Fruit fly (Drosophila melanogaster): ENCODE data around the gene mura.

mura gene

DNA sequence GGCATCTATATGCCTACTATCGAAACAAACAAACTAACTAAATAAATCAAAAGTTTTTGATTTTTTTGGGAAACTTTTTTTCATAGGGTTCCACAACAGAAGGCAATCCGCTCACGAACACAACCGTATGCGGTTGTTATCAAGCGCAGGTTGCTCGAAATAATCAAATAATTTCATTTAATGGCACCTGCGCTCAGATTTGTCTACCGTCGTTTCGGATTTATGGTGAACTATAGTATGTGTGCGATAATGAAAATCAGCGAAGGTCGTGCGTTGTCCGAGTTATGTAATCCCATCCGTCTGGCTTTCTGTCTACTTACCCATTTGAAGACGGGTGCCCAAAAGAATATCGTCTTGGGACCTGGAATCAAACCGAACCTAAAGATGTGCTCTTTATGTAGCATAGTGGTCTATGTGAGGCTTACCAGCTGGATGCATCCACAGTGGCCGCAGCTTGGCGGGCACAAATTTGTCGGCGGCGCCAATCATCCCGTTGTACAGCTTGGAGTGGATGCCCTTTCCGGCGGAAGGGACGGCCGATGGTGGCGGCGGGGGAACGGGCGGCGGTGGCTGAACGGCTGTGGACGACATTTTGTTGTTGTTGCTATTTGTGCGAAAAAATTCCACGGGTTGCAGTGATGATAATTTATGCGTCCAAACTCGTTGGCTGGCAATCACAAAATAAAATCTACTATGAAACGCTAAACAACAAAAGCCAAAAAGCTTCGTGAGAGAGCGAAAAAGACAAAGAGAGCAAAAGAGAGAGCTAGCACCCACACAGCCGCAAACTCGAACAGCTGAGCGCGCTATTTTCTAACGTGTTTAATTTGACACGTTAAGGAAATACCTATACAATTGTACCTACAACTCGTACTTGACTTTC is 21.6 kb upstream of the mura start (continued):
- TF ChIP-seq CG4328 (GFP tag; optimal IDR thresholded peaks at IDR 0.05) (no peak), twi (tag; optimal IDR thresholded peaks at IDR 0.05) (no peak), pb (GFP tag; optimal IDR thresholded peaks at IDR 0.05) (no peak), CG2875 (GFP tag; optimal IDR thresholded peaks at IDR 0.05) (no peak), Med (GFP tag) (peak; percentile 80), Optix (GFP tag; IDR thresholded peaks at IDR 0.05) (no peak), pfk (GFP tag; optimal IDR thresholded peaks at IDR 0.05) (no peak), CG13123 (GFP tag; optimal IDR thresholded peaks at IDR 0.05) (no peak), CG6254 (GFP tag; optimal IDR thresholded peaks at IDR 0.05) (no peak), CG8281 (tag; optimal IDR thresholded peaks at IDR 0.05) (no peak), nmo (GFP tag; optimal IDR thresholded peaks at IDR 0.05) (no peak), CG12071 (GFP tag; optimal IDR thresholded peaks at IDR 0.05) (no peak), Taf1 (GFP tag; IDR thresholded peaks at IDR 0.05) (no peak), da (GFP tag; optimal IDR thresholded peaks at IDR 0.05) (no peak), ara (GFP tag; IDR thresholded peaks at IDR 0.05) (no peak), slp2 (GFP tag; optimal IDR thresholded peaks at IDR 0.05) (no peak), Nf-YA (GFP tag; IDR thresholded peaks at IDR 0.05) (no peak), toy (GFP tag; IDR thresholded peaks at IDR 0.05) (no peak), org-1 (GFP tag; optimal IDR thresholded peaks at IDR 0.05) (no peak), row (GFP tag; IDR thresholded peaks at IDR 0.05) (no peak), tio (GFP tag; optimal IDR thresholded peaks at IDR 0.05) (no peak), Asciz (GFP tag; optimal IDR thresholded peaks at IDR 0.05) (no peak), knrl (GFP tag; IDR thresholded peaks at IDR 0.05; ENCODE audit: partially characterized antibody) (no peak), Gug (GFP tag; IDR thresholded peaks at IDR 0.05) (no peak), lbe (GFP tag; optimal IDR thresholded peaks at IDR 0.05) (no peak), CG34376 (GFP tag; optimal IDR thresholded peaks at IDR 0.05) (peak; percentile 24), Sin3A (optimal IDR thresholded peaks at IDR 0.05) (no peak), Pdp1 (GFP tag; optimal IDR thresholded peaks at IDR 0.05) (peak in 1 of 2 experiments; percentile 96), trem (tag; optimal IDR thresholded peaks at IDR 0.05) (no peak), bab2 (GFP tag; optimal IDR thresholded peaks at IDR 0.05) (no peak), sisA (GFP tag; IDR thresholded peaks at IDR 0.05) (no peak), Drgx (GFP tag; IDR thresholded peaks at IDR 0.05) (no peak), CG1233 (GFP tag; optimal IDR thresholded peaks at IDR 0.05) (no peak), maf-S (GFP tag; optimal IDR thresholded peaks at IDR 0.05) (no peak), CG3163 (GFP tag; optimal IDR thresholded peaks at IDR 0.05) (no peak), CG8359 (GFP tag; optimal IDR thresholded peaks at IDR 0.05; ENCODE audit: borderline replicate concordance) (no peak), Spps (tag; optimal IDR thresholded peaks at IDR 0.05) (no peak), ab (GFP tag; optimal IDR thresholded peaks at IDR 0.05) (no peak), Scr (GFP tag; IDR thresholded peaks at IDR 0.05; ENCODE audit: partially characterized antibody) (no peak), fru (optimal IDR thresholded peaks at IDR 0.05) (no peak), Dfd (GFP tag; optimal IDR thresholded peaks at IDR 0.05) (no peak), CrebB (tag; optimal IDR thresholded peaks at IDR 0.05) (no peak), pita (GFP tag; optimal IDR thresholded peaks at IDR 0.05) (no peak), CG12104 (GFP tag; optimal IDR thresholded peaks at IDR 0.05) (peak; percentile 2), CG11723 (GFP tag; optimal IDR thresholded peaks at IDR 0.05) (no peak), disco-r (GFP tag; optimal IDR thresholded peaks at IDR 0.05) (no peak), CG5180 (GFP tag; optimal IDR thresholded peaks at IDR 0.05) (no peak), ranshi (GFP tag; IDR thresholded peaks at IDR 0.05) (no peak), CG30431 (GFP tag; optimal IDR thresholded peaks at IDR 0.05) (no peak), CG15601 (tag; optimal IDR thresholded peaks at IDR 0.05) (no peak), danr (GFP tag; IDR thresholded peaks at IDR 0.05) (no peak)
